Fruit fly (Drosophila melanogaster): ENCODE results near the gene Seipin.

DNA sequence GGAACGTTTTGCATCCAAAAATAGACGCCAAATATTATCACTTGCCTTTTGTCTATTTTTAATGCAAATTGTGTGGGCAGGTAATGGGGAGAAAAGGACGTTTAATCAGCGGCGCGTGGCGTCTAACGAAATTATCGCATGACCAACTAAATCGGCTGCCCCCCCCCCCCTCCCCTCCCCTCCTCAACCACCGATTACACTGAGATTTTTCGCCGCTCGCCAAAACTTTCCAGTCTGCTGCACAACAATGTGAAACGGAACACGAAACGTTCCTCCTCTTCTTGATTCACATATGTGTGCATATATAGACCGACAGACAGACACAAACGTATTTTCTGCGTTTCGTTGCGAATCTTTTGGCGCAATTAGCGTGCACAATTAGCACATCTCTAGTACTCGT is 31.5 kb downstream of the Seipin start:
- TF ChIP-seq psq (optimal IDR thresholded peaks at IDR 0.05) = no peak
- no peak for TF ChIP-seq ttk (optimal IDR thresholded peaks at IDR 0.05)
- TF ChIP-seq h (optimal IDR thresholded peaks at IDR 0.05) = no peak
- TF ChIP-seq Myc (optimal IDR thresholded peaks at IDR 0.05) = no peak
- no peak for TF ChIP-seq insv (optimal IDR thresholded peaks at IDR 0.05)
- no peak for TF ChIP-seq Sin3A (optimal IDR thresholded peaks at IDR 0.05)

Data from Kc167 (cell line).